Fruit fly (Drosophila melanogaster): ENCODE data around the gene CG16727.

dm6 chr3R:19644094-19644900 is 31.1 kb downstream of the CG16727 start, which contains the start of gene Vha13:
- TF ChIP-seq ey (GFP tag; optimal IDR thresholded peaks at IDR 0.05) (no peak), pan (optimal IDR thresholded peaks at IDR 0.05) (no peak), psq (GFP tag; optimal IDR thresholded peaks at IDR 0.05) (no peak), CrebA (GFP tag; optimal IDR thresholded peaks at IDR 0.05; ENCODE audit: borderline replicate concordance) (no peak), h (GFP tag; optimal IDR thresholded peaks at IDR 0.05) (peak; percentile 54)
